Worm (Caenorhabditis elegans): ENCODE data around the gene srh-37.

srh-37 gene

DNA sequence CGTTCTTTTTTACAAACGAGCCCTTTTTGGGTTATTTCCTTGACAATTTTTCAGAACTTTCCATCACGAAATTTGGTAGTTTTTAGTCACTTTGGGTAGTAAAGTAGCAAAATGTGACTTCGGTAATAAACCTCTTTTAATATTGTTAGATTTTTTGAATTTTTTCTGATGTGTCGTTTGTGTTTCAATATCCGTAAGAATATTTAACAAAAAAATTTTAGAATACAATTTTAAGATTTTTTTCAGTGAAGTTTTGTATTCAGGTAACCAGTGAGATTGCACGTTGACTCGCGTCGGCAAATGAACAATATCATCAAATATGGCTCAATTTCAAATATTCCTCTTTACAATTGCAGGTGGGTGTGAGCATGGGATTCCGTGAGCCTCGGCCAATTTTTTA lies 39.7 kb downstream of the srh-37 start, which contains the start of gene srt-31:
TSS of gene srt-31 (plus strand) at position 301 of the 400 bp plus-strand sequence.
- TF ChIP-seq ceh-27 (GFP tag; optimal IDR thresholded peaks at IDR 0.05) (no peak), nhr-27 (tag; optimal IDR thresholded peaks at IDR 0.05) (no peak), snpc-3.4 (tag; optimal IDR thresholded peaks at IDR 0.05) (no peak), let-607 (tag; optimal IDR thresholded peaks at IDR 0.05) (no peak), sdz-38 (tag; optimal IDR thresholded peaks at IDR 0.05) (no peak), snpc-1.1 (tag; optimal IDR thresholded peaks at IDR 0.05; ENCODE audit: insufficient read depth) (no peak), die-1 (tag; optimal IDR thresholded peaks at IDR 0.05) (no peak), lin-26 (GFP tag; IDR thresholded peaks at IDR 0.05) (no peak), F49E8.2 (tag; optimal IDR thresholded peaks at IDR 0.05; ENCODE audit: insufficient read depth) (no peak), akir-1 (GFP tag; optimal IDR thresholded peaks at IDR 0.05) (no peak), nfyb-1 (GFP tag; IDR thresholded peaks at IDR 0.05) (no peak), Y53F4B.3 (GFP tag; IDR thresholded peaks at IDR 0.05) (no peak), F39B2.1 (GFP tag; IDR thresholded peaks at IDR 0.05) (no peak), hmg-20 (GFP tag; IDR thresholded peaks at IDR 0.05) (no peak), dpl-1 (GFP tag; optimal IDR thresholded peaks at IDR 0.05) (no peak), ZK185.1 (tag; optimal IDR thresholded peaks at IDR 0.05; ENCODE audit: poor library complexity, severe bottlenecking) (no peak)

DNA sequence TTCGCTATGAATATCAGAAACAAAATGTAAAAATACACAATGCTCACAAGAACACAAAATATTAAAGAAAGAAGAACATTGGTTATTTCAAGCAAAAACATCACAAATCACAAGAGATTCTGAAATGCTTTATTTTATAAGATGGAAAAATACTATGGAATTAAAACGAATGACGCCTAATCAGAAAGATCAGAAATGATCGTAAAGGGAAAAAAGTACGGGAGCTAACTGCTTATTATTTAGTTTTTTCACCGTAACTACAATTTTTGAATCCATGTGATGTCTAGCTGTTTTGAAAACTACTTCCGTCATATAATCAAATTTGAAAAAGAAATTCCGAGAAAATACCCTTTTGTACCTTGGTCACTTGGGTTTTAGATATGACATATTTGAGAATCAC lies 43.9 kb downstream of the srh-37 start, which contains the start of gene srbc-57:
TSS of gene srbc-57 (minus strand) at position 101 of the 400 bp plus-strand sequence.
- no peak for TF ChIP-seq snpc-3.4 (tag; optimal IDR thresholded peaks at IDR 0.05)

DNA sequence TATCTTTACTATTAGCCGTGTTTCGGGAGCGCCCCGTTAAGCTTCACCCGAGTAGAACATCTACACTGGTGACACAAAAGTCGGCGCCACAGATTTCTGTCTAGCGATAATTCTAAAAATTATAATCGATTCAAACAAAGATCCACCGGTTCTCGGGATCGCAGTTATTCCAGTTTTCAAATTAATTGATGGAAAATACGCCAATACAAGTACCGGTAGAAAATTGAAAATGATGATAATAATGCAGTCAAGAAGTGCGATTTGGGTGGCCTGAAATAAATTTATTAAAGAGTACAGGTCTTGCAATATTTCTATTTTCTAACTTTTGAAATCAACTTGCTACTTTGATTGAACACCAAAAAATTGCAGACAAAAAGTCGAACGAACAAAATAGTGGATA lies 44.8 kb downstream of the srh-37 start:
- TF ChIP-seq unc-62 (GFP tag; optimal IDR thresholded peaks at IDR 0.05), result no peak

- TF ChIP-seq F57A8.1 (GFP tag; optimal IDR thresholded peaks at IDR 0.05), result no peak
- no peak for TF ChIP-seq snpc-4 (GFP tag; optimal IDR thresholded peaks at IDR 0.05)
- no peak for TF ChIP-seq snpc-4 (tag; optimal IDR thresholded peaks at IDR 0.05)
- TF ChIP-seq nhr-90 (tag; optimal IDR thresholded peaks at IDR 0.05), result no peak
- no peak for TF ChIP-seq F57C9.4 (tag; optimal IDR thresholded peaks at IDR 0.05)
- no peak for TF ChIP-seq hrde-1 (tag; optimal IDR thresholded peaks at IDR 0.05; ENCODE audit: borderline replicate concordance)
Measured at ce11 chrV:465355-465754, 47.0 kb downstream of the srh-37 start.

DNA sequence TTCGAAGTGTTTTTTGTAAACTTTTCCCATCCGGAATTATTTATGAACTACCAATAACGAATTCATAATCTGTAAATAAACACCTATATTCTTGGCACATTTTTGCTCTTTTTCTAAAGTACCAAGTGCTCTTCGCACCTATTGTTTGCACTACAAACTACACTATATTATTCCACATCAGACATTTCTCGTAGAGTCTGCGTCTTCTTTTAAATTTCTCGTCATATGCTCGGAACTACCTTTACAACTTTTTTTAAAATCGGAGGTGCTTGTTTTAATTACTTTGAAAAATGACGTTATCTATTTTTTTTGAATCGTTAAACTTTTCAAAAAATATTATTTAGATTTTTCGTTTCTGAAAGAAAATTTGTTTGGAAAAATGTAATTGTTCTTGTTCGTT lies 47.5 kb downstream of the srh-37 start, which contains the start of gene nhr-201:
TSS of gene nhr-201 (plus strand) at position 29 of the 400 bp plus-strand sequence.
- no peak for TF ChIP-seq D2030.7 (GFP tag; IDR thresholded peaks at IDR 0.05)
- no peak for TF ChIP-seq K11D2.4 (GFP tag; IDR thresholded peaks at IDR 0.05)
- TF ChIP-seq attf-6 (GFP tag; IDR thresholded peaks at IDR 0.05), result no peak
- TF ChIP-seq snpc-4 (GFP tag; optimal IDR thresholded peaks at IDR 0.05), result no peak
- TF ChIP-seq snpc-4 (tag; optimal IDR thresholded peaks at IDR 0.05), result no peak
- peak; percentile 11 for TF ChIP-seq nhr-80 (tag; optimal IDR thresholded peaks at IDR 0.05)
- TF ChIP-seq B0035.1 (tag; optimal IDR thresholded peaks at IDR 0.05), result no peak
- no peak for TF ChIP-seq cebp-1 (GFP tag; IDR thresholded peaks at IDR 0.05)
- no peak for TF ChIP-seq cebp-1 (tag; optimal IDR thresholded peaks at IDR 0.05)

ce11 chrV:462263-462662 lies 50.1 kb downstream of the srh-37 start, which contains the start of gene nhr-202:
Gene nhr-202, plus strand, starts transcription at chrV:462588.
- TF ChIP-seq ceh-79 (tag; optimal IDR thresholded peaks at IDR 0.05) (no peak), nhr-80 (tag; optimal IDR thresholded peaks at IDR 0.05) (peak; percentile 49)

Data from whole organism, young adult.